Worm (Caenorhabditis elegans) whole organism, L2 larva: ENCODE results near the gene Y60A3A.24.

Experiments used
- C34F6.9 ChIP-seq: fragments of 150-350 bp; optimal IDR thresholded peaks from 2 replicates; lab custom pipeline; 2014; ENCODE audit warnings: missing biosample characterization, missing genetic modification characterization
- F13H6.1 ChIP-seq: sonication (generic microtip); optimal IDR thresholded peaks from 2 replicates; lab custom pipeline; 2016; ENCODE audit warnings: missing genetic modification characterization, missing compliant biosample characterization
- R02D3.7 ChIP-seq: fragments of 150-350 bp; optimal IDR thresholded peaks from 2 replicates; lab custom pipeline; 2014; ENCODE audit warnings: missing biosample characterization, missing genetic modification characterization
- ZK546.5 ChIP-seq: sonication (generic microtip); optimal IDR thresholded peaks from 2 replicates; lab custom pipeline; 2017; ENCODE audit warnings: missing biosample characterization, missing genetic modification characterization
- alr-1 ChIP-seq: fragments of 150-350 bp; optimal IDR thresholded peaks from 2 replicates; lab custom pipeline; 2014; ENCODE audit warnings: missing biosample characterization, missing genetic modification characterization
- ama-1 ChIP-seq: fragments of 150-350 bp; optimal IDR thresholded peaks from 2 replicates; lab custom pipeline; 2018; ENCODE audit warnings: inconsistent platforms
- ceh-82 ChIP-seq: fragments of 150-350 bp; optimal IDR thresholded peaks from 2 replicates; lab custom pipeline; 2014; ENCODE audit warnings: missing biosample characterization, missing genetic modification characterization
- crh-2 ChIP-seq: sonication (generic microtip); optimal IDR thresholded peaks from 2 replicates; lab custom pipeline; 2017; ENCODE audit warnings: missing biosample characterization, missing genetic modification characterization
- dmd-4 ChIP-seq: sonication (generic microtip); optimal IDR thresholded peaks from 2 replicates; lab custom pipeline; 2017; ENCODE audit warnings: missing biosample characterization, missing genetic modification characterization
- elt-1 ChIP-seq: fragments of 150-350 bp; optimal IDR thresholded peaks from 2 replicates; lab custom pipeline; 2014; ENCODE audit warnings: missing biosample characterization, missing genetic modification characterization
- elt-3 ChIP-seq: sonication (generic microtip); optimal IDR thresholded peaks from 2 replicates; lab custom pipeline; 2017; ENCODE audit warnings: missing biosample characterization, missing genetic modification characterization
- fos-1 ChIP-seq: fragments of 150-350 bp; optimal IDR thresholded peaks from 2 replicates; lab custom pipeline; 2014; ENCODE audit warnings: missing biosample characterization, missing genetic modification characterization
- gmeb-1 ChIP-seq: fragments of 150-350 bp; optimal IDR thresholded peaks from 2 replicates; lab custom pipeline; 2014; ENCODE audit warnings: missing biosample characterization, missing genetic modification characterization
- lin-11 ChIP-seq: fragments of 150-350 bp; sonication (generic microtip); optimal IDR thresholded peaks from 2 replicates; lab custom pipeline; 2014; ENCODE audit warnings: missing biosample characterization, missing genetic modification characterization, inconsistent platforms, mixed read lengths
- lin-13 ChIP-seq: fragments of 150-350 bp; optimal IDR thresholded peaks from 2 replicates; lab custom pipeline; 2014; ENCODE audit warnings: missing biosample characterization, missing genetic modification reagents, missing genetic modification characterization
- lsy-2 ChIP-seq, 2 experiments: fragments of 150-350 bp in 1 of 2; sonication (generic microtip) in 1 of 2; optimal IDR thresholded peaks; 2 replicates each; lab custom pipeline; 2014 to 2017; ENCODE audit warnings: missing biosample characterization in 2 of 2, missing genetic modification characterization in 2 of 2
- mab-5 ChIP-seq: fragments of 150-350 bp; optimal IDR thresholded peaks from 2 replicates; lab custom pipeline; 2014; ENCODE audit warnings: missing biosample characterization, missing genetic modification characterization
- mbf-1 ChIP-seq: sonication (generic microtip); optimal IDR thresholded peaks from 2 replicates; lab custom pipeline; 2017; ENCODE audit warnings: missing biosample characterization, missing genetic modification characterization
- mdl-1 ChIP-seq, 2 experiments: fragments of 150-350 bp in 1 of 2; sonication (generic microtip) in 1 of 2; optimal IDR thresholded peaks; 2 replicates each; lab custom pipeline; 2017; ENCODE audit warnings: missing biosample characterization in 2 of 2, missing genetic modification characterization in 2 of 2
- nhr-11 ChIP-seq: fragments of 150-350 bp; optimal IDR thresholded peaks from 2 replicates; lab custom pipeline; 2014; ENCODE audit warnings: missing biosample characterization, missing genetic modification characterization
- nhr-12 ChIP-seq: fragments of 150-350 bp; optimal IDR thresholded peaks from 2 replicates; lab custom pipeline; 2014; ENCODE audit warnings: missing biosample characterization, missing genetic modification characterization
- nhr-129 ChIP-seq: fragments of 150-350 bp; optimal IDR thresholded peaks from 2 replicates; lab custom pipeline; 2014; ENCODE audit warnings: missing biosample characterization, missing genetic modification characterization
- nhr-21 ChIP-seq: fragments of 150-350 bp; optimal IDR thresholded peaks from 2 replicates; lab custom pipeline; 2014; ENCODE audit warnings: missing biosample characterization, missing genetic modification characterization
- nhr-25 ChIP-seq: fragments of 150-350 bp; sonication (generic microtip); optimal IDR thresholded peaks from 3 replicates; lab custom pipeline; 2014; ENCODE audit warnings: missing biosample characterization, missing genetic modification characterization
- nhr-6 ChIP-seq: fragments of 150-350 bp; optimal IDR thresholded peaks from 2 replicates; lab custom pipeline; 2014; ENCODE audit warnings: missing biosample characterization, missing genetic modification characterization
- nhr-77 ChIP-seq: fragments of 150-350 bp; optimal IDR thresholded peaks from 2 replicates; lab custom pipeline; 2014; ENCODE audit warnings: missing biosample characterization, missing genetic modification characterization
- peb-1 ChIP-seq: fragments of 150-350 bp; optimal IDR thresholded peaks from 2 replicates; lab custom pipeline; 2014; ENCODE audit warnings: missing biosample characterization, missing genetic modification characterization
- sem-4 ChIP-seq: fragments of 150-350 bp; optimal IDR thresholded peaks from 2 replicates; lab custom pipeline; 2014; ENCODE audit warnings: missing biosample characterization, missing genetic modification reagents, missing genetic modification characterization
- skn-1 ChIP-seq: sonication (generic microtip); optimal IDR thresholded peaks from 2 replicates; lab custom pipeline; 2017; ENCODE audit warnings: missing biosample characterization, missing genetic modification characterization
- sma-3 ChIP-seq: sonication (generic microtip); optimal IDR thresholded peaks from 2 replicates; lab custom pipeline; 2016; ENCODE audit warnings: missing genetic modification reagents, missing genetic modification characterization, missing compliant biosample characterization
- snpc-4 ChIP-seq: fragments of 150-350 bp; optimal IDR thresholded peaks from 2 replicates; lab custom pipeline; 2014; ENCODE audit warnings: missing biosample characterization, missing genetic modification characterization
- unc-55 ChIP-seq: fragments of 150-350 bp; sonication (generic microtip); optimal IDR thresholded peaks from 3 replicates; lab custom pipeline; 2014; ENCODE audit warnings: missing biosample characterization, missing genetic modification reagents, missing genetic modification characterization
- ztf-11 ChIP-seq: sonication (generic microtip); optimal IDR thresholded peaks from 2 replicates; lab custom pipeline; 2017; ENCODE audit warnings: missing biosample characterization, missing genetic modification characterization

The Y60A3A.24 gene

ce11 chrV:19981832-19982462, at the start of gene Y60A3A.24:
TSS of gene Y60A3A.24 (minus strand) at chrV:19981882.
- TF ChIP-seq gmeb-1 (peak; percentile 25), crh-2 (tag; lab: Kevin White, UChicago) (peak; percentile 24), fos-1 (tag; lab: Kevin White, UChicago) (peak; percentile 80), ZK546.5 (no peak), lin-13 (no peak), sma-3 (GFP tag; lab: Kevin White, UChicago) (no peak)

ce11 chrV:20022996-20023456, 41.3 kb upstream of the Y60A3A.24 start, which contains the start of gene lgc-55:
TSS of gene lgc-55 (plus strand) at chrV:20023046.
- TF ChIP-seq elt-3 (no peak), nhr-21 (tag; lab: Kevin White, UChicago) (no peak), skn-1 (tag; lab: Kevin White, UChicago) (no peak), lin-11 (tag; lab: Kevin White, UChicago) (no peak), F13H6.1 (tag; lab: Kevin White, UChicago) (no peak), mbf-1 (no peak), gmeb-1 (no peak)
- TF ChIP-seq, all 48 proteins: peak for 0

- TF ChIP-seq ZK546.5: no peak
- no peak for TF ChIP-seq nhr-12 (tag; lab: Kevin White, UChicago)
- no peak for TF ChIP-seq ama-1 (lab: Kevin White, UChicago)
- no peak for TF ChIP-seq R02D3.7 (tag; lab: Kevin White, UChicago)
- no peak for TF ChIP-seq mbf-1
- no peak for TF ChIP-seq snpc-4 (tag; lab: Kevin White, UChicago)
- no peak for TF ChIP-seq mab-5 (tag; lab: Kevin White, UChicago)
- no peak for TF ChIP-seq peb-1 (tag; lab: Kevin White, UChicago)
- no peak for TF ChIP-seq alr-1 (tag; lab: Kevin White, UChicago)
- TF ChIP-seq ceh-82: no peak
- no peak for TF ChIP-seq elt-1 (tag; lab: Kevin White, UChicago)
- no peak for TF ChIP-seq unc-55 (GFP tag; lab: Kevin White, UChicago)
- TF ChIP-seq sma-3 (GFP tag; lab: Kevin White, UChicago): no peak
These were observed 39.7 kb upstream of the Y60A3A.24 start for ce11 chrV:20021347-20021746.

- TF ChIP-seq crh-2 (tag; lab: Kevin White, UChicago) (no peak), nhr-77 (no peak), mab-5 (tag; lab: Kevin White, UChicago) (no peak), skn-1 (tag; lab: Kevin White, UChicago) (no peak), gmeb-1 (no peak), peb-1 (tag; lab: Kevin White, UChicago) (no peak), alr-1 (tag; lab: Kevin White, UChicago) (no peak), mdl-1 (tag; optimal IDR thresholded peaks at IDR 0.05; lab: Kevin White, UChicago) (no peak), dmd-4 (tag; lab: Kevin White, UChicago) (no peak), C34F6.9 (no peak), nhr-25 (tag; lab: Kevin White, UChicago) (no peak), mbf-1 (no peak), lsy-2 (tag; optimal IDR thresholded peaks at IDR 0.05; lab: Kevin White, UChicago) (no peak), sem-4 (tag; lab: Kevin White, UChicago) (no peak), elt-1 (tag; lab: Kevin White, UChicago) (no peak), nhr-11 (no peak), fos-1 (tag; lab: Kevin White, UChicago) (no peak)
These were observed 30.0 kb upstream of the Y60A3A.24 start, which contains the start of gene Y60A3A.21 for ce11 chrV:20011654-20012053. TSS of gene Y60A3A.21 (plus strand) at chrV:20011954.

- TF ChIP-seq fos-1 (tag; lab: Kevin White, UChicago): peak; percentile 50
- TF ChIP-seq nhr-21 (tag; lab: Kevin White, UChicago): no peak
- no peak for TF ChIP-seq nhr-25 (tag; lab: Kevin White, UChicago)
These were observed 29.5 kb upstream of the Y60A3A.24 start for ce11 chrV:20011199-20011598.

- no peak for TF ChIP-seq nhr-129 (tag; lab: Kevin White, UChicago)
- no peak for TF ChIP-seq peb-1 (tag; lab: Kevin White, UChicago)
- TF ChIP-seq fos-1 (tag; lab: Kevin White, UChicago): no peak
- no peak for TF ChIP-seq lin-13
- TF ChIP-seq nhr-6 (tag; lab: Kevin White, UChicago): no peak
- no peak for TF ChIP-seq nhr-12 (tag; lab: Kevin White, UChicago)
- no peak for TF ChIP-seq ztf-11 (tag; lab: Kevin White, UChicago)
- no peak for TF ChIP-seq lin-11 (tag; lab: Kevin White, UChicago)
- no peak for TF ChIP-seq ZK546.5
- TF ChIP-seq, all 48 proteins: peak for 0
These were observed 25.8 kb upstream of the Y60A3A.24 start, which contains the start of gene Y60A3A.23 for ce11 chrV:20007470-20007869. TSS of gene Y60A3A.23 (plus strand) at chrV:20007770.
